Fruit fly (Drosophila melanogaster) whole organism, embryonic: Measurements from ENCODE around the gene BNIP3.

ENCODE experiments used
- Ada2b ChIP-seq: fragments of 200-800 bp; sonication (Bioruptor generic); IDR thresholded peaks from 2 replicates; pipeline ENCODE4 v1.3.6; 2022; ENCODE audit warnings: missing biosample characterization, missing genetic modification characterization
- BEAF-32 ChIP-seq: fragments of 200-800 bp; sonication (Bioruptor generic); optimal IDR thresholded peaks from 3 replicates; lab custom pipeline; 2017; ENCODE audit warnings: missing biosample characterization, missing genetic modification characterization, mild to moderate bottlenecking, moderate library complexity, missing genetic modification reagents
- CG11398 ChIP-seq: fragments of 200-800 bp; sonication (Bioruptor generic); optimal IDR thresholded peaks from 2 replicates; lab custom pipeline; 2016; ENCODE audit warnings: missing biosample characterization, missing genetic modification characterization
- CG11560 ChIP-seq: fragments of 200-800 bp; sonication (Bioruptor generic); IDR thresholded peaks from 3 replicates; pipeline ENCODE4 v1.3.6; 2022; ENCODE audit warnings: missing biosample characterization, missing genetic modification characterization
- CG13624 ChIP-seq: fragments of 200-800 bp; sonication (Bioruptor generic); optimal IDR thresholded peaks from 2 replicates; lab custom pipeline; 2016; ENCODE audit warnings: missing biosample characterization, missing genetic modification characterization
- CG14965 ChIP-seq: fragments of 200-800 bp; sonication (Bioruptor generic); optimal IDR thresholded peaks from 2 replicates; lab custom pipeline; 2016; ENCODE audit warnings: missing biosample characterization, missing genetic modification characterization, borderline replicate concordance
- CG15269 ChIP-seq: fragments of 200-800 bp; sonication (Bioruptor generic); optimal IDR thresholded peaks from 2 replicates; lab custom pipeline; 2018; ENCODE audit warnings: missing biosample characterization, mild to moderate bottlenecking, missing genetic modification characterization, moderate library complexity
- CG15479 ChIP-seq: fragments of 200-800 bp; sonication (Bioruptor generic); optimal IDR thresholded peaks from 3 replicates; lab custom pipeline; 2019; ENCODE audit warnings: missing biosample characterization, mild to moderate bottlenecking, missing genetic modification characterization, moderate library complexity
- CG1647 ChIP-seq: fragments of 200-800 bp; sonication (Bioruptor generic); optimal IDR thresholded peaks from 3 replicates; lab custom pipeline; 2016; ENCODE audit warnings: missing biosample characterization, missing genetic modification characterization
- CG17829 ChIP-seq: fragments of 200-800 bp; optimal IDR thresholded peaks from 2 replicates; lab custom pipeline; 2019; ENCODE audit warnings: missing biosample characterization, mild to moderate bottlenecking, missing genetic modification characterization, moderate library complexity
- CG2199 ChIP-seq: fragments of 200-800 bp; sonication (Bioruptor generic); IDR thresholded peaks from 3 replicates; pipeline ENCODE4 v1.3.6; 2022; ENCODE audit warnings: missing biosample characterization, missing genetic modification characterization
- CG2678 ChIP-seq: fragments of 200-800 bp; sonication (Bioruptor generic); optimal IDR thresholded peaks from 3 replicates; lab custom pipeline; 2019; ENCODE audit warnings: missing biosample characterization, mild to moderate bottlenecking, missing genetic modification characterization, moderate library complexity
- CG31441 ChIP-seq: fragments of 200-800 bp; sonication (Bioruptor generic); IDR thresholded peaks from 2 replicates; pipeline ENCODE4 v1.3.6; 2022; ENCODE audit warnings: missing biosample characterization, missing genetic modification characterization
- CG3281 ChIP-seq: fragments of 200-800 bp; sonication (Bioruptor generic); optimal IDR thresholded peaks from 3 replicates; lab custom pipeline; 2017; ENCODE audit warnings: missing biosample characterization, mild to moderate bottlenecking, missing genetic modification characterization
- CG5180 ChIP-seq: fragments of 200-800 bp; sonication (Bioruptor generic); optimal IDR thresholded peaks from 3 replicates; lab custom pipeline; 2017; ENCODE audit warnings: missing biosample characterization, missing genetic modification characterization, mild to moderate bottlenecking, moderate library complexity, missing genetic modification reagents
- CG6813 ChIP-seq: fragments of 200-800 bp; sonication (Bioruptor generic); optimal IDR thresholded peaks from 2 replicates; lab custom pipeline; 2017; ENCODE audit warnings: missing biosample characterization, missing genetic modification characterization, mild to moderate bottlenecking, moderate library complexity, missing genetic modification reagents
- CG7372 ChIP-seq: fragments of 200-800 bp; sonication (Bioruptor generic); IDR thresholded peaks from 2 replicates; pipeline ENCODE4 v1.3.6; 2022; ENCODE audit warnings: missing biosample characterization, missing genetic modification characterization
- CG8388 ChIP-seq: fragments of 200-800 bp; sonication (Bioruptor generic); optimal IDR thresholded peaks from 2 replicates; lab custom pipeline; 2019; ENCODE audit warnings: missing biosample characterization, mild to moderate bottlenecking, missing genetic modification characterization, moderate library complexity
- CG9727 ChIP-seq: fragments of 200-800 bp; sonication (Bioruptor generic); optimal IDR thresholded peaks from 3 replicates; lab custom pipeline; 2017; ENCODE audit warnings: missing biosample characterization, mild to moderate bottlenecking, missing genetic modification characterization
- D19B ChIP-seq: fragments of 200-800 bp; sonication (Bioruptor generic); optimal IDR thresholded peaks from 2 replicates; lab custom pipeline; 2017; ENCODE audit warnings: missing biosample characterization, mild to moderate bottlenecking, missing genetic modification characterization
- Dip2 ChIP-seq: fragments of 200-800 bp; sonication (Bioruptor generic); IDR thresholded peaks from 2 replicates; pipeline ENCODE4 v1.3.6; 2022; ENCODE audit warnings: missing biosample characterization, missing genetic modification characterization
- Lpt ChIP-seq: fragments of >200 bp; optimal IDR thresholded peaks from 2 replicates; lab custom pipeline; 2018; ENCODE audit warnings: missing biosample characterization, missing genetic modification characterization
- MBD-R2 ChIP-seq: fragments of 200-800 bp; sonication (Bioruptor generic); IDR thresholded peaks from 2 replicates; pipeline ENCODE4 v1.3.6; 2022; ENCODE audit warnings: missing biosample characterization, missing genetic modification characterization
- aop ChIP-seq: fragments of 200-800 bp; sonication (Bioruptor generic); IDR thresholded peaks from 2 replicates; pipeline ENCODE4 v1.3.6; 2022; ENCODE audit warnings: missing biosample characterization, missing genetic modification characterization
- bab2 ChIP-seq: fragments of 200-800 bp; sonication (Bioruptor generic); optimal IDR thresholded peaks from 2 replicates; lab custom pipeline; 2016; ENCODE audit warnings: missing biosample characterization, missing genetic modification characterization
- chif ChIP-seq, 2 experiments: fragments of 200-800 bp; sonication (Bioruptor generic); optimal IDR thresholded peaks; 3 replicates each; lab custom pipeline; 2016; ENCODE audit warnings: missing biosample characterization in 2 of 2, missing genetic modification characterization in 2 of 2
- ci ChIP-seq: fragments of 200-800 bp; sonication (Bioruptor generic); IDR thresholded peaks from 3 replicates; pipeline ENCODE4 v1.3.6; 2022; ENCODE audit warnings: missing biosample characterization, missing genetic modification characterization
- dati ChIP-seq: fragments of 200-800 bp; sonication (Bioruptor generic); IDR thresholded peaks from 2 replicates; pipeline ENCODE4 v1.3.6; 2022; ENCODE audit warnings: missing biosample characterization, missing genetic modification characterization
- dm ChIP-seq: fragments of 200-800 bp; sonication (Bioruptor generic); optimal IDR thresholded peaks from 3 replicates; lab custom pipeline; 2016; ENCODE audit warnings: missing biosample characterization, missing genetic modification characterization
- gce ChIP-seq: fragments of 200-800 bp; sonication (Bioruptor generic); IDR thresholded peaks from 3 replicates; pipeline ENCODE4 v1.3.6; 2022; ENCODE audit warnings: missing biosample characterization, missing genetic modification characterization
- gsb-n ChIP-seq: fragments of 200-800 bp; sonication (Bioruptor generic); optimal IDR thresholded peaks from 3 replicates; lab custom pipeline; 2018; ENCODE audit warnings: missing biosample characterization, mild to moderate bottlenecking, missing genetic modification characterization
- inv ChIP-seq: fragments of 200-800 bp; sonication (Bioruptor generic); IDR thresholded peaks from 2 replicates; pipeline ENCODE4 v1.3.6; 2022; ENCODE audit warnings: missing biosample characterization, missing genetic modification characterization; ENCODE audit not compliant: partially characterized antibody
- kni ChIP-seq: fragments of 200-800 bp; sonication (Bioruptor generic); optimal IDR thresholded peaks from 3 replicates; lab custom pipeline; 2017; ENCODE audit warnings: mild to moderate bottlenecking, missing biosample characterization, missing genetic modification reagents, missing genetic modification characterization
- lola ChIP-seq, 3 experiments: fragments of >200 bp in 2 of 3; fragments of 200-800 bp in 1 of 3; sonication (Bioruptor generic) in 1 of 3; optimal IDR thresholded peaks; 2 replicates each; lab custom pipeline; 2017 to 2019; ENCODE audit warnings: missing biosample characterization in 3 of 3, missing genetic modification characterization in 3 of 3, mild to moderate bottlenecking in 1 of 3, moderate library complexity in 1 of 3
- peb ChIP-seq: fragments of 200-800 bp; sonication (Bioruptor generic); IDR thresholded peaks from 2 replicates; pipeline ENCODE4 v1.3.6; 2022; ENCODE audit warnings: missing biosample characterization, missing genetic modification characterization
- pita ChIP-seq: fragments of 200-800 bp; sonication (Bioruptor generic); optimal IDR thresholded peaks from 2 replicates; lab custom pipeline; 2017; ENCODE audit warnings: missing biosample characterization, mild to moderate bottlenecking, missing genetic modification characterization
- ranshi ChIP-seq: fragments of 200-800 bp; sonication (Bioruptor generic); IDR thresholded peaks from 2 replicates; pipeline ENCODE4 v1.3.6; 2022; ENCODE audit warnings: missing biosample characterization, missing genetic modification characterization
- ro ChIP-seq: fragments of 200-800 bp; sonication (Bioruptor generic); IDR thresholded peaks from 2 replicates; pipeline ENCODE4 v1.3.6; 2022; ENCODE audit warnings: missing biosample characterization, missing genetic modification characterization
- schlank ChIP-seq: fragments of 200-800 bp; sonication (Bioruptor generic); optimal IDR thresholded peaks from 2 replicates; lab custom pipeline; 2018; ENCODE audit warnings: missing biosample characterization, mild to moderate bottlenecking, missing genetic modification characterization
- sd ChIP-seq: fragments of 200-800 bp; sonication (Bioruptor generic); optimal IDR thresholded peaks from 3 replicates; lab custom pipeline; 2018; ENCODE audit warnings: missing biosample characterization, mild to moderate bottlenecking, missing genetic modification characterization, moderate library complexity
- seq ChIP-seq: fragments of 200-800 bp; sonication (Bioruptor generic); IDR thresholded peaks from 2 replicates; pipeline ENCODE4 v1.3.6; 2022; ENCODE audit warnings: missing biosample characterization, missing genetic modification characterization
- sima ChIP-seq: fragments of 200-800 bp; sonication (Bioruptor generic); optimal IDR thresholded peaks from 2 replicates; lab custom pipeline; 2016; ENCODE audit warnings: missing biosample characterization, missing genetic modification characterization
- so ChIP-seq: fragments of 200-800 bp; sonication (Bioruptor generic); IDR thresholded peaks from 3 replicates; pipeline ENCODE4 v1.3.6; 2022; ENCODE audit warnings: missing biosample characterization, missing genetic modification characterization
- stc ChIP-seq: fragments of 200-800 bp; sonication (Bioruptor generic); IDR thresholded peaks from 2 replicates; pipeline ENCODE4 v1.3.6; 2022; ENCODE audit warnings: missing biosample characterization, missing genetic modification characterization
- toy ChIP-seq: fragments of 200-800 bp; sonication (Bioruptor generic); IDR thresholded peaks from 2 replicates; pipeline ENCODE4 v1.3.6; 2022; ENCODE audit warnings: missing biosample characterization, missing genetic modification characterization
- trem ChIP-seq: fragments of 200-800 bp; optimal IDR thresholded peaks from 3 replicates; lab custom pipeline; 2019; ENCODE audit warnings: missing biosample characterization, mild to moderate bottlenecking, missing genetic modification characterization, moderate library complexity
- tup ChIP-seq: fragments of 200-800 bp; sonication (Bioruptor generic); optimal IDR thresholded peaks from 2 replicates; lab custom pipeline; 2016; ENCODE audit warnings: missing biosample characterization, mild to moderate bottlenecking, missing genetic modification characterization, moderate library complexity
- zen2 ChIP-seq: fragments of 200-800 bp; sonication (Bioruptor generic); IDR thresholded peaks from 3 replicates; pipeline ENCODE4 v1.3.6; 2022; ENCODE audit warnings: missing biosample characterization, missing genetic modification characterization; ENCODE audit not compliant: partially characterized antibody
- zf30C ChIP-seq: fragments of 200-800 bp; sonication (Bioruptor generic); optimal IDR thresholded peaks from 3 replicates; lab custom pipeline; 2018; ENCODE audit warnings: missing biosample characterization, mild to moderate bottlenecking, missing genetic modification characterization

The BNIP3 gene

dm6 chr3L:20540182-20540974, 21.2 kb upstream of the BNIP3 start, which contains the start of gene Rcd2 (continued):
- peak; percentile 77 for TF ChIP-seq CG17829 (tag; lab: Kevin White, UChicago)
- TF ChIP-seq Ada2b (GFP tag; lab: Robert Waterston, UW): peak; percentile 66
- TF ChIP-seq CG2199 (GFP tag; lab: Robert Waterston, UW): no peak
- TF ChIP-seq CG31441 (GFP tag; lab: Robert Waterston, UW): peak; percentile 90
- peak; percentile 83 for TF ChIP-seq stc (GFP tag; lab: Robert Waterston, UW)
- peak; percentile 78 for TF ChIP-seq sd (tag; lab: Kevin White, UChicago)
- peak; percentile 82 for TF ChIP-seq so
- peak; percentile 65 for TF ChIP-seq D19B (GFP tag; lab: Kevin White, UChicago)
- peak; percentile 67 for TF ChIP-seq ranshi (GFP tag; lab: Robert Waterston, UW)
- no peak for TF ChIP-seq kni (GFP tag; lab: Kevin White, UChicago)
- TF ChIP-seq dm (GFP tag; lab: Kevin White, UChicago): no peak
- TF ChIP-seq zen2 (GFP tag; lab: Robert Waterston, UW): peak; percentile 93
- peak; percentile 68 for TF ChIP-seq bab2
- TF ChIP-seq Dip2 (GFP tag; lab: Robert Waterston, UW): no peak
- TF ChIP-seq inv (GFP tag; lab: Robert Waterston, UW): peak; percentile 74
- peak; percentile 94 for TF ChIP-seq CG2678
- peak; percentile 91 for TF ChIP-seq CG15269
- TF ChIP-seq gsb-n (tag; lab: Kevin White, UChicago): peak; percentile 56
- TF ChIP-seq MBD-R2: peak; percentile 22; the same call in 1 of the 2 replicates
- peak in 1 of 2 experiments; percentile 47 for TF ChIP-seq chif (GFP tag; optimal IDR thresholded peaks at IDR 0.05; lab: Kevin White, UChicago)
- peak; percentile 17; the same call in 1 of the 2 replicates for TF ChIP-seq peb
- TF ChIP-seq CG11398: peak; percentile 56
- TF ChIP-seq gce (GFP tag; lab: Robert Waterston, UW): no peak; the same call in 2 of the 3 replicates
- 0 out of 3 replicates have a peak, but pooled peaks have one; percentile 41 for TF ChIP-seq CG11560 (tag; lab: Robert Waterston, UW)
- TF ChIP-seq aop (GFP tag; lab: Robert Waterston, UW): no peak
- TF ChIP-seq CG6813 (GFP tag; lab: Kevin White, UChicago): peak; percentile 73
- TF ChIP-seq CG7372 (GFP tag; lab: Robert Waterston, UW): peak; percentile 92
- no peak for TF ChIP-seq Lpt (GFP tag; lab: Kevin White, UChicago)
- TF ChIP-seq toy (GFP tag; lab: Robert Waterston, UW): peak; percentile 73
- no peak for TF ChIP-seq ro (GFP tag; lab: Robert Waterston, UW)
- TF ChIP-seq CG1647 (GFP tag; lab: Kevin White, UChicago): no peak
- peak; percentile 94 for TF ChIP-seq CG3281 (GFP tag; lab: Kevin White, UChicago)
- TF ChIP-seq sima (GFP tag; lab: Kevin White, UChicago): no peak
- TF ChIP-seq ci (GFP tag; lab: Robert Waterston, UW): peak; percentile 51; the same call in 2 of the 3 replicates
- peak; percentile 80 for TF ChIP-seq CG9727 (GFP tag; lab: Kevin White, UChicago)
- peak; percentile 95 for TF ChIP-seq CG13624 (GFP tag; lab: Kevin White, UChicago)
- no peak for TF ChIP-seq CG14965 (GFP tag; lab: Kevin White, UChicago)
- TF ChIP-seq trem (tag; lab: Kevin White, UChicago): peak; percentile 39
- TF ChIP-seq CG15479 (GFP tag; lab: Kevin White, UChicago): peak; percentile 29
- no peak for TF ChIP-seq dati
- TF ChIP-seq BEAF-32 (GFP tag; lab: Kevin White, UChicago): peak; percentile 83
- TF ChIP-seq lola (GFP tag; optimal IDR thresholded peaks at IDR 0.05; lab: Kevin White, UChicago): peak in 1 of 3 experiments; percentile 17
- no peak for TF ChIP-seq tup (GFP tag; lab: Kevin White, UChicago)
- TF ChIP-seq schlank (tag; lab: Kevin White, UChicago): peak; percentile 68
- TF ChIP-seq CG8388: peak; percentile 67
- TF ChIP-seq seq (GFP tag; lab: Robert Waterston, UW): peak; percentile 87
- peak; percentile 71 for TF ChIP-seq CG5180 (GFP tag; lab: Kevin White, UChicago)
- TF ChIP-seq pita (GFP tag; lab: Kevin White, UChicago): no peak
- TF ChIP-seq zf30C: no peak
